Fruit fly (Drosophila melanogaster) whole organism, embryonic: ENCODE results near the gene Schip1.

Experiments used
- B-H1 ChIP-seq: fragments of 200-800 bp; sonication (Bioruptor generic); IDR thresholded peaks from 3 replicates; pipeline ENCODE4 v1.3.6; 2022; ENCODE audit warnings: missing biosample characterization, missing genetic modification characterization
- Bdp1 ChIP-seq: fragments of 200-800 bp; sonication (Bioruptor generic); optimal IDR thresholded peaks from 3 replicates; lab custom pipeline; 2016; ENCODE audit warnings: missing biosample characterization, missing genetic modification characterization
- CG10267 ChIP-seq: fragments of 200-800 bp; sonication (Bioruptor generic); optimal IDR thresholded peaks from 2 replicates; lab custom pipeline; 2018; ENCODE audit warnings: missing biosample characterization, mild to moderate bottlenecking, missing genetic modification characterization, moderate library complexity
- CG14050 ChIP-seq: fragments of 200-800 bp; sonication (Bioruptor generic); IDR thresholded peaks from 3 replicates; pipeline ENCODE4 v1.3.6; 2022; ENCODE audit warnings: missing biosample characterization, missing genetic modification characterization
- CG14710 ChIP-seq: fragments of 200-800 bp; sonication (Bioruptor generic); optimal IDR thresholded peaks from 3 replicates; lab custom pipeline; 2019; ENCODE audit warnings: missing biosample characterization, mild to moderate bottlenecking, missing genetic modification characterization, moderate library complexity
- CG15696 ChIP-seq: fragments of 200-800 bp; sonication (Bioruptor generic); optimal IDR thresholded peaks from 2 replicates; lab custom pipeline; 2019; ENCODE audit warnings: missing biosample characterization, mild to moderate bottlenecking, missing genetic modification characterization, moderate library complexity
- CG17912 ChIP-seq: fragments of 200-800 bp; sonication (Bioruptor generic); optimal IDR thresholded peaks from 2 replicates; lab custom pipeline; 2018; ENCODE audit warnings: missing biosample characterization, mild to moderate bottlenecking, missing genetic modification characterization
- CG18262 ChIP-seq: fragments of 200-800 bp; optimal IDR thresholded peaks from 3 replicates; lab custom pipeline; 2019; ENCODE audit warnings: missing biosample characterization, mild to moderate bottlenecking, missing genetic modification characterization, moderate library complexity
- CG2116 ChIP-seq: fragments of 200-800 bp; sonication (Bioruptor generic); optimal IDR thresholded peaks from 3 replicates; lab custom pipeline; 2018; ENCODE audit warnings: missing biosample characterization, mild to moderate bottlenecking, missing genetic modification characterization
- CG2120 ChIP-seq: fragments of 200-800 bp; sonication (Bioruptor generic); optimal IDR thresholded peaks from 3 replicates; lab custom pipeline; 2016; ENCODE audit warnings: missing biosample characterization, missing genetic modification characterization
- CG32772 ChIP-seq: fragments of 200-800 bp; sonication (Bioruptor generic); IDR thresholded peaks from 2 replicates; pipeline ENCODE4 v1.3.6; 2022; ENCODE audit warnings: missing biosample characterization, missing genetic modification characterization
- CG3407 ChIP-seq: fragments of 200-800 bp; sonication (Bioruptor generic); optimal IDR thresholded peaks from 2 replicates; lab custom pipeline; 2018; ENCODE audit warnings: missing biosample characterization, mild to moderate bottlenecking, missing genetic modification characterization
- CG42726 ChIP-seq: fragments of 200-800 bp; sonication (Bioruptor generic); IDR thresholded peaks from 2 replicates; pipeline ENCODE4 v1.3.6; 2022; ENCODE audit warnings: missing biosample characterization, missing genetic modification characterization; ENCODE audit not compliant: partially characterized antibody
- CG5245 ChIP-seq: fragments of 200-800 bp; sonication (Bioruptor generic); optimal IDR thresholded peaks from 3 replicates; lab custom pipeline; 2016; ENCODE audit warnings: missing biosample characterization, missing genetic modification characterization
- CG7928 ChIP-seq: fragments of 200-800 bp; sonication (Bioruptor generic); optimal IDR thresholded peaks from 2 replicates; lab custom pipeline; 2017; ENCODE audit warnings: missing biosample characterization, mild to moderate bottlenecking, missing genetic modification characterization
- CG8089 ChIP-seq: fragments of 200-800 bp; sonication (Bioruptor generic); optimal IDR thresholded peaks from 3 replicates; lab custom pipeline; 2016; ENCODE audit warnings: missing biosample characterization, missing genetic modification characterization
- CG9609 ChIP-seq: fragments of 200-800 bp; sonication (Bioruptor generic); optimal IDR thresholded peaks from 3 replicates; lab custom pipeline; 2016; ENCODE audit warnings: missing biosample characterization, missing genetic modification characterization
- D ChIP-seq, 2 experiments: fragments of 200-800 bp in 1 of 2; fragments of >200 bp in 1 of 2; sonication (Bioruptor generic) in 1 of 2; optimal IDR thresholded peaks; 2 replicates in 1 of 2; 3 replicates in 1 of 2; lab custom pipeline; 2017; ENCODE audit warnings: mild to moderate bottlenecking in 1 of 2, missing biosample characterization in 1 of 2, missing genetic modification characterization in 1 of 2, missing genetic modification reagents in 1 of 2
- Fer1 ChIP-seq: fragments of 200-800 bp; sonication (Bioruptor generic); optimal IDR thresholded peaks from 2 replicates; lab custom pipeline; 2017; ENCODE audit warnings: missing biosample characterization, mild to moderate bottlenecking, missing genetic modification characterization
- HHEX ChIP-seq: fragments of 200-800 bp; sonication (Bioruptor generic); optimal IDR thresholded peaks from 3 replicates; lab custom pipeline; 2017; ENCODE audit warnings: missing biosample characterization, mild to moderate bottlenecking, missing genetic modification characterization, missing genetic modification reagents
- HLH54F ChIP-seq: fragments of 200-800 bp; sonication (Bioruptor generic); optimal IDR thresholded peaks from 3 replicates; lab custom pipeline; 2016; ENCODE audit warnings: missing biosample characterization, missing genetic modification characterization
- Kr ChIP-seq: fragments of 200-800 bp; sonication (Bioruptor generic); optimal IDR thresholded peaks from 2 replicates; lab custom pipeline; 2017; ENCODE audit warnings: missing biosample characterization, mild to moderate bottlenecking, missing genetic modification characterization
- Lpt ChIP-seq: fragments of >200 bp; optimal IDR thresholded peaks from 2 replicates; lab custom pipeline; 2018; ENCODE audit warnings: missing biosample characterization, missing genetic modification characterization
- Mrtf ChIP-seq: fragments of 200-800 bp; sonication (Bioruptor generic); IDR thresholded peaks from 3 replicates; pipeline ENCODE4 v1.3.6; 2022; ENCODE audit warnings: missing biosample characterization, missing genetic modification characterization
- NC2α ChIP-seq: fragments of 200-800 bp; sonication (Bioruptor generic); optimal IDR thresholded peaks from 2 replicates; lab custom pipeline; 2016; ENCODE audit warnings: missing biosample characterization, missing genetic modification characterization
- NC2β ChIP-seq: fragments of 200-800 bp; sonication (Bioruptor generic); optimal IDR thresholded peaks from 2 replicates; lab custom pipeline; 2016; ENCODE audit warnings: missing biosample characterization, missing genetic modification characterization
- Ptx1 ChIP-seq: fragments of 200-800 bp; sonication (Bioruptor generic); IDR thresholded peaks from 2 replicates; pipeline ENCODE4 v1.3.6; 2022; ENCODE audit warnings: missing biosample characterization, missing genetic modification characterization
- Scr ChIP-seq: fragments of 200-800 bp; sonication (Bioruptor generic); IDR thresholded peaks from 2 replicates; pipeline ENCODE4 v1.3.6; 2022; ENCODE audit warnings: missing biosample characterization, missing genetic modification characterization; ENCODE audit not compliant: partially characterized antibody
- TFAM ChIP-seq: fragments of 200-800 bp; sonication (Bioruptor generic); optimal IDR thresholded peaks from 2 replicates; lab custom pipeline; 2017; ENCODE audit warnings: missing biosample characterization, missing genetic modification characterization, inconsistent platforms
- YL-1 ChIP-seq: fragments of 200-800 bp; sonication (Bioruptor generic); optimal IDR thresholded peaks from 3 replicates; lab custom pipeline; 2017; ENCODE audit warnings: missing biosample characterization, mild to moderate bottlenecking, missing genetic modification characterization
- ab ChIP-seq: fragments of 200-800 bp; sonication (Bioruptor generic); optimal IDR thresholded peaks from 2 replicates; lab custom pipeline; 2016; ENCODE audit warnings: missing biosample characterization, missing genetic modification characterization
- ara ChIP-seq: fragments of 200-800 bp; sonication (Bioruptor generic); IDR thresholded peaks from 2 replicates; pipeline ENCODE4 v1.3.6; 2022; ENCODE audit warnings: missing biosample characterization, missing genetic modification characterization
- emc ChIP-seq: fragments of 200-800 bp; sonication (Bioruptor generic); optimal IDR thresholded peaks from 2 replicates; lab custom pipeline; 2016; ENCODE audit warnings: missing biosample characterization, missing genetic modification characterization
- eyg ChIP-seq: fragments of 200-800 bp; sonication (Bioruptor generic); optimal IDR thresholded peaks from 3 replicates; lab custom pipeline; 2016; ENCODE audit warnings: missing biosample characterization, missing genetic modification characterization
- gce ChIP-seq: fragments of 200-800 bp; sonication (Bioruptor generic); IDR thresholded peaks from 3 replicates; pipeline ENCODE4 v1.3.6; 2022; ENCODE audit warnings: missing biosample characterization, missing genetic modification characterization
- grau ChIP-seq: fragments of 200-800 bp; optimal IDR thresholded peaks from 3 replicates; lab custom pipeline; 2019; ENCODE audit warnings: missing biosample characterization, mild to moderate bottlenecking, missing genetic modification characterization, moderate library complexity
- gsb-n ChIP-seq: fragments of 200-800 bp; sonication (Bioruptor generic); optimal IDR thresholded peaks from 3 replicates; lab custom pipeline; 2018; ENCODE audit warnings: missing biosample characterization, mild to moderate bottlenecking, missing genetic modification characterization
- hth ChIP-seq: fragments of >200 bp; optimal IDR thresholded peaks from 2 replicates; lab custom pipeline; 2017; ENCODE audit warnings: inconsistent platforms
- insv ChIP-seq, 2 experiments: fragments of 200-800 bp; sonication (Bioruptor generic); optimal IDR thresholded peaks; 3 replicates each; lab custom pipeline; 2016 to 2018; ENCODE audit warnings: missing biosample characterization in 2 of 2, missing genetic modification characterization in 2 of 2
- jumu ChIP-seq: fragments of 200-800 bp; sonication (Bioruptor generic); optimal IDR thresholded peaks from 3 replicates; lab custom pipeline; 2016; ENCODE audit warnings: missing biosample characterization, missing genetic modification characterization
- nmo ChIP-seq: fragments of 200-800 bp; sonication (Bioruptor generic); optimal IDR thresholded peaks from 2 replicates; lab custom pipeline; 2018; ENCODE audit warnings: missing biosample characterization, mild to moderate bottlenecking, missing genetic modification characterization, moderate library complexity
- odd ChIP-seq: fragments of 200-800 bp; sonication (Bioruptor generic); optimal IDR thresholded peaks from 2 replicates; lab custom pipeline; 2017; ENCODE audit warnings: missing biosample characterization, mild to moderate bottlenecking, missing genetic modification characterization
- pum ChIP-seq: fragments of 200-800 bp; sonication (Bioruptor generic); optimal IDR thresholded peaks from 2 replicates; lab custom pipeline; 2016; ENCODE audit warnings: missing biosample characterization, missing genetic modification characterization
- ro ChIP-seq: fragments of 200-800 bp; sonication (Bioruptor generic); IDR thresholded peaks from 2 replicates; pipeline ENCODE4 v1.3.6; 2022; ENCODE audit warnings: missing biosample characterization, missing genetic modification characterization
- shn ChIP-seq: fragments of 200-800 bp; sonication (Bioruptor generic); optimal IDR thresholded peaks from 3 replicates; lab custom pipeline; 2016; ENCODE audit warnings: missing biosample characterization, missing genetic modification characterization
- sima ChIP-seq: fragments of 200-800 bp; sonication (Bioruptor generic); optimal IDR thresholded peaks from 2 replicates; lab custom pipeline; 2016; ENCODE audit warnings: missing biosample characterization, missing genetic modification characterization
- sisA ChIP-seq: fragments of 200-800 bp; sonication (Bioruptor generic); IDR thresholded peaks from 2 replicates; pipeline ENCODE4 v1.3.6; 2022; ENCODE audit warnings: missing biosample characterization, missing genetic modification characterization
- ssp ChIP-seq: fragments of 200-800 bp; sonication (Bioruptor generic); IDR thresholded peaks from 2 replicates; pipeline ENCODE4 v1.3.6; 2022; ENCODE audit warnings: missing biosample characterization, missing genetic modification characterization
- tgo ChIP-seq: fragments of 200-800 bp; sonication (Bioruptor generic); IDR thresholded peaks from 3 replicates; pipeline ENCODE4 v1.3.6; 2022; ENCODE audit warnings: missing biosample characterization, missing genetic modification characterization
- wek ChIP-seq: fragments of 200-800 bp; sonication (Bioruptor generic); optimal IDR thresholded peaks from 3 replicates; lab custom pipeline; 2018; ENCODE audit warnings: missing biosample characterization, mild to moderate bottlenecking, missing genetic modification characterization, moderate library complexity
- zen2 ChIP-seq: fragments of 200-800 bp; sonication (Bioruptor generic); IDR thresholded peaks from 3 replicates; pipeline ENCODE4 v1.3.6; 2022; ENCODE audit warnings: missing biosample characterization, missing genetic modification characterization; ENCODE audit not compliant: partially characterized antibody

Schip1 gene

DNA sequence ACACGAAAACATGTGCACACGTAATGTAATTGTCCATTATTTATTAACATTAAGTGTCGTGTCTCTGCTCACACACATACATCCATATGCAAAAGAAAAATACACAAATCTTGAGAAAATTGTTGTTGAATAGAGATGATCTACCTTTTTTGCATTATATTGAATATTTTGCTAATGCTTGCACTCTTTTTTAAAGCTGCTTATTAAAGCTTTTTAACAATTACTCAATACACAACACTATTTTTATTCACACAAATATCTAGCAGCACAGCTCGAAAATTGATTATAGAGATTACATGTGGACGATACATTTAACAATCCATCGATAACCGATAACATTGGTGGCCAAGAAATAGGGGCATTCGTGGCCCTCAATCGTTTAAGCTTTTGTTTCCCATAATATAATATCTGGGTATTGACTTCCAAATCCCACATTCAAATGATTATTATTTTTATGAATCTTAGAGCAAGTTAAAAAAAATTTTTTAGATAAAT is 38.8 kb downstream of the Schip1 start, which contains the start of gene Ufd4 (continued):
- no peak for TF ChIP-seq CG18262 (tag; lab: Kevin White, UChicago)
- TF ChIP-seq CG8089 (GFP tag; lab: Kevin White, UChicago) = peak; percentile 14
- TF ChIP-seq CG7928 (GFP tag; lab: Kevin White, UChicago) = no peak
- TF ChIP-seq ssp = no peak; the same call in 1 of the 2 replicates
- TF ChIP-seq Kr (GFP tag; lab: Kevin White, UChicago) = no peak
- TF ChIP-seq B-H1 = peak; percentile 46; the same call in 1 of the 3 replicates
- peak; percentile 74 for TF ChIP-seq CG10267 (tag; lab: Kevin White, UChicago)
- TF ChIP-seq sisA = no peak
- peak; percentile 37 for TF ChIP-seq CG5245 (GFP tag; lab: Kevin White, UChicago)
- TF ChIP-seq NC2α (GFP tag; lab: Kevin White, UChicago) = no peak
- TF ChIP-seq D (optimal IDR thresholded peaks at IDR 0.05; lab: Kevin White, UChicago) = no peak
- TF ChIP-seq D (GFP tag; optimal IDR thresholded peaks at IDR 0.05; lab: Kevin White, UChicago) = peak; percentile 26
- peak; percentile 65 for TF ChIP-seq CG15696 (tag; lab: Kevin White, UChicago)
- peak; percentile 36 for TF ChIP-seq jumu
- no peak for TF ChIP-seq gce (GFP tag; lab: Robert Waterston, UW)
- no peak for TF ChIP-seq TFAM (GFP tag; lab: Kevin White, UChicago)
- TF ChIP-seq Bdp1 (GFP tag; lab: Kevin White, UChicago) = no peak
- peak; percentile 66 for TF ChIP-seq CG14710 (tag; lab: Kevin White, UChicago)
- TF ChIP-seq hth = no peak
- no peak; the same call in 1 of the 2 replicates for TF ChIP-seq ara
- no peak for TF ChIP-seq tgo
- no peak for TF ChIP-seq odd
- TF ChIP-seq sima (GFP tag; lab: Kevin White, UChicago) = no peak
- peak; percentile 79 for TF ChIP-seq CG2120
- TF ChIP-seq eyg (GFP tag; lab: Kevin White, UChicago) = peak; percentile 23
- peak; percentile 16 for TF ChIP-seq CG9609 (GFP tag; lab: Kevin White, UChicago)
- peak; percentile 36 for TF ChIP-seq pum (GFP tag; lab: Kevin White, UChicago)
- TF ChIP-seq Ptx1 (GFP tag; lab: Robert Waterston, UW) = no peak
- TF ChIP-seq CG14050 (GFP tag; lab: Robert Waterston, UW) = no peak; the same call in 1 of the 3 replicates
- no peak; the same call in 2 of the 3 replicates for TF ChIP-seq Mrtf
- no peak for TF ChIP-seq gsb-n
- TF ChIP-seq HHEX (GFP tag; lab: Kevin White, UChicago) = no peak
- TF ChIP-seq ab (GFP tag; lab: Kevin White, UChicago) = no peak
- TF ChIP-seq shn = peak; percentile 33
- peak; percentile 98 for TF ChIP-seq wek (GFP tag; lab: Kevin White, UChicago)
- TF ChIP-seq ro (GFP tag; lab: Robert Waterston, UW) = no peak
- peak; percentile 43 for TF ChIP-seq CG2116 (GFP tag; lab: Kevin White, UChicago)
- peak; percentile 63 for TF ChIP-seq HLH54F (GFP tag; lab: Kevin White, UChicago)
- no peak for TF ChIP-seq grau (tag; lab: Kevin White, UChicago)
- TF ChIP-seq zen2 = no peak; the same call in 2 of the 3 replicates
- no peak for TF ChIP-seq insv (GFP tag; optimal IDR thresholded peaks at IDR 0.05; lab: Kevin White, UChicago)
- no peak for TF ChIP-seq CG3407 (GFP tag; lab: Kevin White, UChicago)
- TF ChIP-seq Fer1 (GFP tag; lab: Kevin White, UChicago) = peak; percentile 76
- peak; percentile 37 for TF ChIP-seq YL-1 (GFP tag; lab: Kevin White, UChicago)
- no peak for TF ChIP-seq Lpt (GFP tag; lab: Kevin White, UChicago)
- peak; percentile 5 for TF ChIP-seq emc (GFP tag; lab: Kevin White, UChicago)
- no peak for TF ChIP-seq CG17912
- TF ChIP-seq CG42726 (GFP tag; lab: Robert Waterston, UW) = no peak
- TF ChIP-seq CG32772 (GFP tag; lab: Robert Waterston, UW) = no peak
- TF ChIP-seq nmo (GFP tag; lab: Kevin White, UChicago) = peak; percentile 75
- TF ChIP-seq NC2β (GFP tag; lab: Kevin White, UChicago) = peak; percentile 66
- TF ChIP-seq Scr = peak; percentile 55
